Fruit fly (Drosophila melanogaster) whole organism, pupa: ENCODE results near the gene CG6923.

Experiments used
- CG12605 ChIP-seq: fragments of 200-800 bp; sonication (Bioruptor generic); IDR thresholded peaks from 2 replicates; pipeline ENCODE4 v1.3.6; 2022; ENCODE audit warnings: missing biosample characterization, missing genetic modification characterization
- CG34367 ChIP-seq: fragments of 200-800 bp; sonication (Bioruptor generic); optimal IDR thresholded peaks from 2 replicates; lab custom pipeline; 2018; ENCODE audit warnings: missing biosample characterization, mild to moderate bottlenecking, missing genetic modification characterization
- CG8159 ChIP-seq: fragments of 200-800 bp; sonication (Bioruptor generic); optimal IDR thresholded peaks from 3 replicates; lab custom pipeline; 2018; ENCODE audit warnings: missing biosample characterization, mild to moderate bottlenecking, missing genetic modification characterization, moderate library complexity
- gl ChIP-seq: fragments of 200-800 bp; sonication (Bioruptor generic); optimal IDR thresholded peaks from 2 replicates; lab custom pipeline; 2018; ENCODE audit warnings: missing biosample characterization, mild to moderate bottlenecking, missing genetic modification characterization

- TF ChIP-seq CG8159 (tag; lab: Kevin White, UChicago) (no peak), CG12605 (GFP tag; lab: Robert Waterston, UW) (no peak), gl (no peak), CG34367 (tag; lab: Kevin White, UChicago) (no peak)
Observed at dm6 chr3R:11751756-11752155, 1.9 kb upstream of the CG6923 start.
